Fruit fly (Drosophila melanogaster) whole organism, embryonic: Measurements from ENCODE around the gene CG33203.

Source experiments
- CG10147 ChIP-seq: fragments of 200-800 bp; sonication (Bioruptor generic); optimal IDR thresholded peaks from 2 replicates; lab custom pipeline; 2019; ENCODE audit warnings: missing biosample characterization, mild to moderate bottlenecking, missing genetic modification characterization, moderate library complexity
- CG11504 ChIP-seq: fragments of 200-800 bp; sonication (Bioruptor generic); optimal IDR thresholded peaks from 3 replicates; lab custom pipeline; 2019; ENCODE audit warnings: missing biosample characterization, mild to moderate bottlenecking, missing genetic modification characterization, moderate library complexity
- CG11560 ChIP-seq: fragments of 200-800 bp; sonication (Bioruptor generic); IDR thresholded peaks from 3 replicates; pipeline ENCODE4 v1.3.6; 2022; ENCODE audit warnings: missing biosample characterization, missing genetic modification characterization
- CG12104 ChIP-seq: fragments of 200-800 bp; sonication (Bioruptor generic); optimal IDR thresholded peaks from 3 replicates; lab custom pipeline; 2016; ENCODE audit warnings: missing biosample characterization, missing genetic modification characterization
- CG12299 ChIP-seq: fragments of 200-800 bp; sonication (Bioruptor generic); optimal IDR thresholded peaks from 2 replicates; lab custom pipeline; 2018; ENCODE audit warnings: missing biosample characterization, mild to moderate bottlenecking, missing genetic modification characterization
- CG1233 ChIP-seq: fragments of 200-800 bp; sonication (Bioruptor generic); optimal IDR thresholded peaks from 4 replicates; lab custom pipeline; 2018; ENCODE audit warnings: missing biosample characterization, mild to moderate bottlenecking, missing genetic modification characterization
- CG12391 ChIP-seq: fragments of 200-800 bp; sonication (Bioruptor generic); optimal IDR thresholded peaks from 3 replicates; lab custom pipeline; 2018; ENCODE audit warnings: missing biosample characterization, mild to moderate bottlenecking, missing genetic modification characterization, moderate library complexity
- CG13624 ChIP-seq: fragments of 200-800 bp; sonication (Bioruptor generic); optimal IDR thresholded peaks from 2 replicates; lab custom pipeline; 2016; ENCODE audit warnings: missing biosample characterization, missing genetic modification characterization
- CG1647 ChIP-seq: fragments of 200-800 bp; sonication (Bioruptor generic); optimal IDR thresholded peaks from 3 replicates; lab custom pipeline; 2016; ENCODE audit warnings: missing biosample characterization, missing genetic modification characterization
- CG17361 ChIP-seq: fragments of 200-800 bp; sonication (Bioruptor generic); IDR thresholded peaks from 3 replicates; pipeline ENCODE4 v1.3.6; 2022; ENCODE audit warnings: missing biosample characterization, missing genetic modification characterization
- CG1792 ChIP-seq: fragments of 200-800 bp; sonication (Bioruptor generic); optimal IDR thresholded peaks from 2 replicates; lab custom pipeline; 2016; ENCODE audit warnings: missing biosample characterization, missing genetic modification characterization
- CG18619 ChIP-seq: fragments of 200-800 bp; sonication (Bioruptor generic); optimal IDR thresholded peaks from 3 replicates; lab custom pipeline; 2017; ENCODE audit warnings: missing biosample characterization, mild to moderate bottlenecking, missing genetic modification characterization
- CG2199 ChIP-seq: fragments of 200-800 bp; sonication (Bioruptor generic); IDR thresholded peaks from 3 replicates; pipeline ENCODE4 v1.3.6; 2022; ENCODE audit warnings: missing biosample characterization, missing genetic modification characterization
- CG2678 ChIP-seq: fragments of 200-800 bp; sonication (Bioruptor generic); optimal IDR thresholded peaks from 3 replicates; lab custom pipeline; 2019; ENCODE audit warnings: missing biosample characterization, mild to moderate bottlenecking, missing genetic modification characterization, moderate library complexity
- CG30020 ChIP-seq: fragments of 200-800 bp; optimal IDR thresholded peaks from 2 replicates; lab custom pipeline; 2019; ENCODE audit warnings: missing biosample characterization, mild to moderate bottlenecking, missing genetic modification characterization, moderate library complexity
- CG4360 ChIP-seq: fragments of 200-800 bp; sonication (Bioruptor generic); IDR thresholded peaks from 2 replicates; pipeline ENCODE4 v1.3.6; 2022; ENCODE audit warnings: missing biosample characterization, missing genetic modification characterization
- CG5245 ChIP-seq: fragments of 200-800 bp; sonication (Bioruptor generic); optimal IDR thresholded peaks from 3 replicates; lab custom pipeline; 2016; ENCODE audit warnings: missing biosample characterization, missing genetic modification characterization
- CG8478 ChIP-seq: fragments of >200 bp; optimal IDR thresholded peaks from 2 replicates; lab custom pipeline; 2018
- CG9727 ChIP-seq: fragments of 200-800 bp; sonication (Bioruptor generic); optimal IDR thresholded peaks from 3 replicates; lab custom pipeline; 2017; ENCODE audit warnings: missing biosample characterization, mild to moderate bottlenecking, missing genetic modification characterization
- D19A ChIP-seq: fragments of 200-800 bp; optimal IDR thresholded peaks from 3 replicates; lab custom pipeline; 2019; ENCODE audit warnings: missing biosample characterization, mild to moderate bottlenecking, missing genetic modification characterization, moderate library complexity
- Deaf1 ChIP-seq: fragments of 200-800 bp; optimal IDR thresholded peaks from 3 replicates; lab custom pipeline; 2019; ENCODE audit warnings: missing biosample characterization, mild to moderate bottlenecking, missing genetic modification characterization, moderate library complexity
- HmgZ ChIP-seq: fragments of 200-800 bp; sonication (Bioruptor generic); optimal IDR thresholded peaks from 2 replicates; lab custom pipeline; 2018; ENCODE audit warnings: missing biosample characterization, mild to moderate bottlenecking, missing genetic modification characterization
- Hmr ChIP-seq: fragments of 200-800 bp; sonication (Bioruptor generic); optimal IDR thresholded peaks from 3 replicates; lab custom pipeline; 2017; ENCODE audit warnings: mild to moderate bottlenecking, missing biosample characterization, missing genetic modification reagents, missing genetic modification characterization
- Mad ChIP-seq: fragments of 200-800 bp; sonication (Bioruptor generic); optimal IDR thresholded peaks from 2 replicates; lab custom pipeline; 2016; ENCODE audit warnings: missing biosample characterization, missing genetic modification characterization
- Med ChIP-seq: fragments of 200-800 bp; sonication (Bioruptor generic); peaks from one replicate; lab custom pipeline; 2016; ENCODE audit warnings: missing biosample characterization, missing genetic modification characterization, mild to moderate bottlenecking, inconsistent platforms, moderate library complexity
- Neu2 ChIP-seq: fragments of 200-800 bp; sonication (Bioruptor generic); optimal IDR thresholded peaks from 3 replicates; lab custom pipeline; 2016; ENCODE audit warnings: missing biosample characterization, missing genetic modification characterization, borderline replicate concordance
- Nf-YB ChIP-seq: fragments of 200-800 bp; sonication (Bioruptor generic); optimal IDR thresholded peaks from 3 replicates; lab custom pipeline; 2019; ENCODE audit warnings: missing biosample characterization, mild to moderate bottlenecking, missing genetic modification characterization, moderate library complexity
- Side ChIP-seq: fragments of 200-800 bp; sonication (Bioruptor generic); optimal IDR thresholded peaks from 2 replicates; lab custom pipeline; 2016; ENCODE audit warnings: missing biosample characterization, missing genetic modification characterization
- Sox102F ChIP-seq: fragments of 200-800 bp; sonication (Bioruptor generic); optimal IDR thresholded peaks from 2 replicates; lab custom pipeline; 2018; ENCODE audit warnings: missing biosample characterization, mild to moderate bottlenecking, missing genetic modification characterization, moderate library complexity
- Taf1 ChIP-seq: fragments of 200-800 bp; sonication (Bioruptor generic); IDR thresholded peaks from 2 replicates; pipeline ENCODE4 v1.3.6; 2022; ENCODE audit warnings: missing biosample characterization, missing genetic modification characterization
- Trl ChIP-seq, 3 experiments: fragments of >200 bp in 2 of 3; fragments of 200-800 bp in 1 of 3; sonication (Bioruptor generic) in 1 of 3; optimal IDR thresholded peaks; 2 replicates in 1 of 3; 3 replicates in 2 of 3; lab custom pipeline; 2016 to 2017; ENCODE audit warnings: missing biosample characterization in 1 of 3, missing genetic modification characterization in 1 of 3
- Usf ChIP-seq: fragments of 200-800 bp; sonication (Bioruptor generic); optimal IDR thresholded peaks from 2 replicates; lab custom pipeline; 2017; ENCODE audit warnings: missing genotype, missing biosample characterization, missing genetic modification characterization
- az2 ChIP-seq: fragments of 200-800 bp; sonication (Bioruptor generic); optimal IDR thresholded peaks from 3 replicates; lab custom pipeline; 2016; ENCODE audit warnings: missing biosample characterization, missing genetic modification characterization
- bab2 ChIP-seq: fragments of 200-800 bp; sonication (Bioruptor generic); optimal IDR thresholded peaks from 2 replicates; lab custom pipeline; 2016; ENCODE audit warnings: missing biosample characterization, missing genetic modification characterization
- bigmax ChIP-seq: fragments of 200-800 bp; sonication (Bioruptor generic); optimal IDR thresholded peaks from 2 replicates; lab custom pipeline; 2018; ENCODE audit warnings: missing biosample characterization, mild to moderate bottlenecking, missing genetic modification characterization
- ci ChIP-seq: fragments of 200-800 bp; sonication (Bioruptor generic); IDR thresholded peaks from 3 replicates; pipeline ENCODE4 v1.3.6; 2022; ENCODE audit warnings: missing biosample characterization, missing genetic modification characterization
- danr ChIP-seq: fragments of 200-800 bp; sonication (Bioruptor generic); IDR thresholded peaks from 2 replicates; pipeline ENCODE4 v1.3.6; 2022; ENCODE audit warnings: missing biosample characterization, missing genetic modification characterization
- dati ChIP-seq: fragments of 200-800 bp; sonication (Bioruptor generic); IDR thresholded peaks from 2 replicates; pipeline ENCODE4 v1.3.6; 2022; ENCODE audit warnings: missing biosample characterization, missing genetic modification characterization
- disco-r ChIP-seq: fragments of 200-800 bp; sonication (Bioruptor generic); optimal IDR thresholded peaks from 2 replicates; lab custom pipeline; 2016; ENCODE audit warnings: missing biosample characterization, missing genetic modification characterization
- emc ChIP-seq: fragments of 200-800 bp; sonication (Bioruptor generic); optimal IDR thresholded peaks from 2 replicates; lab custom pipeline; 2016; ENCODE audit warnings: missing biosample characterization, missing genetic modification characterization
- fd96Cb ChIP-seq: fragments of 200-800 bp; sonication (Bioruptor generic); optimal IDR thresholded peaks from 2 replicates; lab custom pipeline; 2018; ENCODE audit warnings: missing biosample characterization, mild to moderate bottlenecking, missing genetic modification characterization, moderate library complexity
- her ChIP-seq: fragments of 200-800 bp; sonication (Bioruptor generic); optimal IDR thresholded peaks from 2 replicates; lab custom pipeline; 2016; ENCODE audit warnings: missing biosample characterization, missing genetic modification characterization
- hkb ChIP-seq, 2 experiments: fragments of 200-800 bp in 1 of 2; fragments of >200 bp in 1 of 2; sonication (Bioruptor generic) in 1 of 2; IDR thresholded peaks in 1 of 2; optimal IDR thresholded peaks in 1 of 2; 2 replicates each; pipeline versions ENCODE4 v1.3.6 to Lab custom; 2017 to 2022; ENCODE audit warnings: missing biosample characterization in 1 of 2, missing genetic modification characterization in 1 of 2
- mam ChIP-seq: fragments of 200-800 bp; sonication (Bioruptor generic); optimal IDR thresholded peaks from 3 replicates; lab custom pipeline; 2016; ENCODE audit warnings: missing biosample characterization, missing genetic modification characterization
- pb ChIP-seq: fragments of 200-800 bp; sonication (Bioruptor generic); optimal IDR thresholded peaks from 3 replicates; lab custom pipeline; 2016; ENCODE audit warnings: missing biosample characterization, missing genetic modification characterization
- pho ChIP-seq: fragments of 200-800 bp; sonication (Bioruptor generic); optimal IDR thresholded peaks from 2 replicates; lab custom pipeline; 2016; ENCODE audit warnings: missing biosample characterization, missing genetic modification characterization
- ranshi ChIP-seq: fragments of 200-800 bp; sonication (Bioruptor generic); IDR thresholded peaks from 2 replicates; pipeline ENCODE4 v1.3.6; 2022; ENCODE audit warnings: missing biosample characterization, missing genetic modification characterization
- ro ChIP-seq: fragments of 200-800 bp; sonication (Bioruptor generic); IDR thresholded peaks from 2 replicates; pipeline ENCODE4 v1.3.6; 2022; ENCODE audit warnings: missing biosample characterization, missing genetic modification characterization
- slp2 ChIP-seq: fragments of 200-800 bp; sonication (Bioruptor generic); optimal IDR thresholded peaks from 2 replicates; lab custom pipeline; 2016; ENCODE audit warnings: missing biosample characterization, missing genetic modification characterization
- ssp ChIP-seq: fragments of 200-800 bp; sonication (Bioruptor generic); IDR thresholded peaks from 2 replicates; pipeline ENCODE4 v1.3.6; 2022; ENCODE audit warnings: missing biosample characterization, missing genetic modification characterization
- toy ChIP-seq: fragments of 200-800 bp; sonication (Bioruptor generic); IDR thresholded peaks from 2 replicates; pipeline ENCODE4 v1.3.6; 2022; ENCODE audit warnings: missing biosample characterization, missing genetic modification characterization
- twi ChIP-seq: fragments of 200-800 bp; optimal IDR thresholded peaks from 2 replicates; lab custom pipeline; 2019; ENCODE audit warnings: missing biosample characterization, mild to moderate bottlenecking, missing genetic modification characterization, moderate library complexity

Gene CG33203

DNA sequence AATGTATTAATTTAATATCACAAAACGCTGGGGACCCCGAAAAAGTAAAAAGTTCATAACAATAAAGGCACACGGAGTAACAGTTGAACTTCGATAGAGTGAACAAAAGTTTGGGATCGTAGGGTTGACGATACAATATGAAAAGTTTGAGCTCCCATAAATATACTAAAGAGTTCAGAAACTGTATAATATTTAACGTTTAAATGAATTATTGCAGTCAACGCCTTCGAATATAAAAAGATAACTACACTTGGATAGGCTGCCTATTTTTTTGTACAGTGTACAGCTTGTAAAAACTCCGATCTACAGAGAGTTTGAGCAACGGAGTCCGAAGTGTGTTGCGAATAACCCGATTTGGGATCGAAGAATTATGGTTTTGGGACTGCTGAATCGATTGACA lies 56.8 kb downstream of the CG33203 start (continued):
- TF ChIP-seq slp2 (GFP tag; lab: Kevin White, UChicago) (no peak), bab2 (GFP tag; lab: Kevin White, UChicago) (no peak), hkb (optimal IDR thresholded peaks at IDR 0.05; lab: Kevin White, UChicago) (no peak), hkb (GFP tag; IDR thresholded peaks at IDR 0.05; lab: Robert Waterston, UW) (0 out of 2 replicates have a peak, but pooled peaks have one; percentile 27), CG8478 (no peak), CG9727 (no peak), CG5245 (GFP tag; lab: Kevin White, UChicago) (no peak), pb (no peak), her (GFP tag; lab: Kevin White, UChicago) (no peak), Deaf1 (no peak), CG11504 (tag; lab: Kevin White, UChicago) (no peak), Med (peak; percentile 63), ssp (GFP tag; lab: Robert Waterston, UW) (no peak), CG12299 (tag; lab: Kevin White, UChicago) (no peak), emc (no peak), danr (GFP tag; lab: Robert Waterston, UW) (no peak), CG4360 (GFP tag; lab: Robert Waterston, UW) (no peak), az2 (GFP tag; lab: Kevin White, UChicago) (peak; percentile 19), Side (no peak), CG10147 (GFP tag; lab: Kevin White, UChicago) (peak; percentile 2), CG1233 (GFP tag; lab: Kevin White, UChicago) (no peak), disco-r (no peak), D19A (tag; lab: Kevin White, UChicago) (no peak), Trl (optimal IDR thresholded peaks at IDR 0.05; lab: Kevin White, UChicago) (no peak), Trl (GFP tag; optimal IDR thresholded peaks at IDR 0.05; lab: Kevin White, UChicago) (no peak), ro (no peak), fd96Cb (tag; lab: Kevin White, UChicago) (no peak), bigmax (GFP tag; lab: Kevin White, UChicago) (no peak), Neu2 (no peak), CG30020 (tag; lab: Kevin White, UChicago) (no peak), CG18619 (GFP tag; lab: Kevin White, UChicago) (no peak), Usf (no peak), CG1792 (no peak), CG12391 (tag; lab: Kevin White, UChicago) (peak; percentile 0), CG13624 (GFP tag; lab: Kevin White, UChicago) (no peak), Nf-YB (GFP tag; lab: Kevin White, UChicago) (no peak), ci (GFP tag; lab: Robert Waterston, UW) (no peak), CG12104 (GFP tag; lab: Kevin White, UChicago) (no peak), HmgZ (tag; lab: Kevin White, UChicago) (no peak), toy (GFP tag; lab: Robert Waterston, UW) (no peak), dati (GFP tag; lab: Robert Waterston, UW) (no peak), Sox102F (GFP tag; lab: Kevin White, UChicago) (peak; percentile 43), pho (no peak), CG1647 (GFP tag; lab: Kevin White, UChicago) (no peak), Mad (GFP tag; lab: Kevin White, UChicago) (no peak), Hmr (GFP tag; lab: Kevin White, UChicago) (peak; percentile 9), mam (GFP tag; lab: Kevin White, UChicago) (no peak), CG11560 (no peak), CG17361 (no peak), Taf1 (GFP tag; lab: Robert Waterston, UW) (no peak), CG2199 (GFP tag; lab: Robert Waterston, UW) (no peak), CG2678 (tag; lab: Kevin White, UChicago) (no peak), ranshi (GFP tag; lab: Robert Waterston, UW) (no peak), twi (tag; lab: Kevin White, UChicago) (no peak)
